Worm (Caenorhabditis elegans) whole organism, midembryonic: ENCODE data around the gene sru-24.

Source experiments
- T22C8.4 ChIP-seq: fragments of 200-800 bp; sonication (Bioruptor generic); IDR thresholded peaks from 2 replicates; pipeline ENCODE4 v1.3.6; 2022; ENCODE audit warnings: missing genetic modification characterization, missing compliant biosample characterization
- flt-1 ChIP-seq: fragments of 200-800 bp; sonication (Bioruptor generic); IDR thresholded peaks from 2 replicates; pipeline ENCODE4 v1.3.6; 2022; ENCODE audit warnings: missing genetic modification characterization, missing compliant biosample characterization
- med-1 ChIP-seq: sonication (generic microtip); optimal IDR thresholded peaks from 2 replicates; lab custom pipeline; 2017; ENCODE audit warnings: missing genetic modification characterization, mild to moderate bottlenecking, missing compliant biosample characterization, antibody characterized with exemption, missing genetic modification reagents; ENCODE audit not compliant: insufficient read depth
- ref-1 ChIP-seq: fragments of 200-800 bp; sonication (Bioruptor generic); conservative IDR thresholded peaks from 2 replicates; pipeline ENCODE4 v1.3.6; 2022; ENCODE audit warnings: missing genetic modification reagents, missing genetic modification characterization, missing compliant biosample characterization
- ztf-23 ChIP-seq: fragments of 200-800 bp; sonication (Bioruptor generic); IDR thresholded peaks from 2 replicates; pipeline ENCODE4 v1.3.6; 2022; ENCODE audit warnings: missing genetic modification reagents, missing genetic modification characterization, missing compliant biosample characterization
- ztf-29 ChIP-seq: fragments of 200-800 bp; sonication (Bioruptor generic); IDR thresholded peaks from 2 replicates; pipeline ENCODE4 v1.3.6; 2022; ENCODE audit warnings: missing genetic modification reagents, missing genetic modification characterization, missing compliant biosample characterization

DNA sequence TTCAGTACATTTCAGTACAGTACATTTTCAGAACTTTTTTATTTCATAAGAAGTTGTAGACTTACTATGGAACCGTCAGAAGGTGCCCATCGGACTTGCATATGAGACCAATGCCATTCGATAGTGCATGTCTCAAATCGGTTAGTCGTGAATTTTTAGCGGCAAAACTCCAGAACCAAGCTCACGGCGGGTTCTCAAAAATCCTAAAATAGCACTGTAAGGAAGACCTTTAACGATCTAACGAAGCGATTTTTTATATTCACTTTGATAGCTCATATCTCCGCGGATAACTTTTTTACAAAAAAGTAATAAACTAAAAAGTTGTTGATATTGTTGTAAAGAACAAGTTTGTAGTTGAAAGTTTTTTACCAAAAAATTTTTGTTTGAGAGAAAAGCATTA is 3.0 kb upstream of the sru-24 start, which contains the start of gene sru-25:
- TF ChIP-seq ztf-23 (GFP tag; lab: Robert Waterston, UW) (no peak), ztf-29 (GFP tag; lab: Robert Waterston, UW) (no peak), T22C8.4 (GFP tag; lab: Robert Waterston, UW) (no peak), flt-1 (no peak), med-1 (GFP tag; lab: Kevin White, UChicago) (no peak), ref-1 (GFP tag; lab: Robert Waterston, UW) (no peak)
